Fruit fly (Drosophila melanogaster) whole organism, prepupa: ENCODE measurements around the gene CG33284.

Source experiments
- Blimp-1 ChIP-seq: fragments of 200-800 bp; sonication (Bioruptor generic); optimal IDR thresholded peaks from 3 replicates; lab custom pipeline; 2017; ENCODE audit warnings: missing biosample characterization, missing genetic modification characterization, mild to moderate bottlenecking, moderate library complexity, missing genetic modification reagents
- CG10631 ChIP-seq: fragments of 200-800 bp; sonication (Bioruptor generic); optimal IDR thresholded peaks from 2 replicates; lab custom pipeline; 2016; ENCODE audit warnings: missing biosample characterization, missing genetic modification characterization
- CG10669 ChIP-seq: fragments of 200-800 bp; sonication (Bioruptor generic); optimal IDR thresholded peaks from 3 replicates; lab custom pipeline; 2018; ENCODE audit warnings: missing biosample characterization, mild to moderate bottlenecking, missing genetic modification characterization, moderate library complexity
- CG11294 ChIP-seq: fragments of 200-800 bp; sonication (Bioruptor generic); IDR thresholded peaks from 2 replicates; pipeline ENCODE4 v1.3.6; 2022; ENCODE audit warnings: missing biosample characterization, missing genetic modification characterization
- CG11762 ChIP-seq: fragments of 200-800 bp; sonication (Bioruptor generic); optimal IDR thresholded peaks from 3 replicates; lab custom pipeline; 2016; ENCODE audit warnings: missing biosample characterization, missing genetic modification characterization; ENCODE audit not compliant: insufficient read depth
- CG11902 ChIP-seq: fragments of 200-800 bp; sonication (Bioruptor generic); optimal IDR thresholded peaks from 3 replicates; lab custom pipeline; 2016; ENCODE audit warnings: missing biosample characterization, missing genetic modification characterization
- CG15336 ChIP-seq: fragments of 200-800 bp; sonication (Bioruptor generic); IDR thresholded peaks from 2 replicates; pipeline ENCODE4 v1.3.6; 2022; ENCODE audit warnings: missing biosample characterization, missing genetic modification characterization
- CG1621 ChIP-seq: fragments of 200-800 bp; sonication (Bioruptor generic); optimal IDR thresholded peaks from 3 replicates; lab custom pipeline; 2018; ENCODE audit warnings: missing biosample characterization, mild to moderate bottlenecking, missing genetic modification characterization
- CG16779 ChIP-seq: fragments of 200-800 bp; sonication (Bioruptor generic); optimal IDR thresholded peaks from 3 replicates; lab custom pipeline; 2017; ENCODE audit warnings: missing biosample characterization, mild to moderate bottlenecking, missing genetic modification characterization
- CG3032 ChIP-seq: fragments of 200-800 bp; optimal IDR thresholded peaks from 2 replicates; lab custom pipeline; 2019; ENCODE audit warnings: missing biosample characterization, mild to moderate bottlenecking, missing genetic modification characterization, moderate library complexity
- CG31627 ChIP-seq: fragments of 200-800 bp; sonication (Bioruptor generic); optimal IDR thresholded peaks from 3 replicates; lab custom pipeline; 2016; ENCODE audit warnings: missing biosample characterization, missing genetic modification characterization
- CG32006 ChIP-seq: fragments of 200-800 bp; sonication (Bioruptor generic); optimal IDR thresholded peaks from 3 replicates; lab custom pipeline; 2017; ENCODE audit warnings: missing biosample characterization, mild to moderate bottlenecking, missing genetic modification characterization
- CG34406 ChIP-seq: fragments of 200-800 bp; sonication (Bioruptor generic); optimal IDR thresholded peaks from 3 replicates; lab custom pipeline; 2016; ENCODE audit warnings: missing biosample characterization, missing genetic modification characterization
- CG3919 ChIP-seq: fragments of 200-800 bp; sonication (Bioruptor generic); optimal IDR thresholded peaks from 3 replicates; lab custom pipeline; 2016; ENCODE audit warnings: missing biosample characterization, missing genetic modification characterization
- CG4318 ChIP-seq: fragments of 200-800 bp; sonication (Bioruptor generic); optimal IDR thresholded peaks from 3 replicates; lab custom pipeline; 2017; ENCODE audit warnings: missing biosample characterization, mild to moderate bottlenecking, missing genetic modification characterization
- CG6276 ChIP-seq: fragments of 200-800 bp; sonication (Bioruptor generic); optimal IDR thresholded peaks from 2 replicates; lab custom pipeline; 2017; ENCODE audit warnings: missing biosample characterization, mild to moderate bottlenecking, missing genetic modification characterization
- CG6792 ChIP-seq: fragments of 200-800 bp; sonication (Bioruptor generic); optimal IDR thresholded peaks from 3 replicates; lab custom pipeline; 2016; ENCODE audit warnings: missing biosample characterization, missing genetic modification characterization
- CG6808 ChIP-seq: fragments of 200-800 bp; sonication (Bioruptor generic); optimal IDR thresholded peaks from 3 replicates; lab custom pipeline; 2017; ENCODE audit warnings: missing biosample characterization, missing genetic modification characterization, mild to moderate bottlenecking, moderate library complexity, missing genetic modification reagents
- CG6854 ChIP-seq: fragments of 200-800 bp; sonication (Bioruptor generic); optimal IDR thresholded peaks from 2 replicates; lab custom pipeline; 2017; ENCODE audit warnings: missing biosample characterization, mild to moderate bottlenecking, missing genetic modification characterization
- CG7368 ChIP-seq: fragments of 200-800 bp; sonication (Bioruptor generic); optimal IDR thresholded peaks from 3 replicates; lab custom pipeline; 2016; ENCODE audit warnings: missing biosample characterization, missing genetic modification characterization
- CG8119 ChIP-seq: fragments of 200-800 bp; sonication (Bioruptor generic); IDR thresholded peaks from 3 replicates; pipeline ENCODE4 v1.3.6; 2022; ENCODE audit warnings: missing biosample characterization, missing genetic modification characterization
- CG8319 ChIP-seq: fragments of 200-800 bp; sonication (Bioruptor generic); optimal IDR thresholded peaks from 3 replicates; lab custom pipeline; 2016; ENCODE audit warnings: missing biosample characterization, missing genetic modification characterization
- CG9139 ChIP-seq: fragments of 200-800 bp; sonication (Bioruptor generic); optimal IDR thresholded peaks from 3 replicates; lab custom pipeline; 2017; ENCODE audit warnings: missing biosample characterization, mild to moderate bottlenecking, missing genetic modification characterization
- Eip75B ChIP-seq: fragments of 200-800 bp; sonication (Bioruptor generic); optimal IDR thresholded peaks from 3 replicates; lab custom pipeline; 2016; ENCODE audit warnings: missing biosample characterization, missing genetic modification characterization
- Eip78C ChIP-seq: fragments of 200-800 bp; sonication (Bioruptor generic); peaks from one replicate; lab custom pipeline; 2016; ENCODE audit warnings: missing biosample characterization, missing genetic modification characterization
- Ets21C ChIP-seq: fragments of 200-800 bp; sonication (Bioruptor generic); optimal IDR thresholded peaks from 3 replicates; lab custom pipeline; 2016; ENCODE audit warnings: missing biosample characterization, missing genetic modification characterization
- Ets96B ChIP-seq: fragments of 200-800 bp; optimal IDR thresholded peaks from 2 replicates; lab custom pipeline; 2019; ENCODE audit warnings: missing biosample characterization, mild to moderate bottlenecking, missing genetic modification characterization, moderate library complexity
- Gug ChIP-seq: fragments of 200-800 bp; sonication (Bioruptor generic); IDR thresholded peaks from 2 replicates; pipeline ENCODE4 v1.3.6; 2022; ENCODE audit warnings: missing biosample characterization, missing genetic modification characterization
- Hr39 ChIP-seq: fragments of 200-800 bp; sonication (Bioruptor generic); optimal IDR thresholded peaks from 2 replicates; lab custom pipeline; 2016; ENCODE audit warnings: missing biosample characterization, missing genetic modification characterization
- Hr4 ChIP-seq: fragments of 200-800 bp; sonication (Bioruptor generic); optimal IDR thresholded peaks from 3 replicates; lab custom pipeline; 2016; ENCODE audit warnings: missing biosample characterization, missing genetic modification characterization
- Met ChIP-seq: fragments of 200-800 bp; sonication (Bioruptor generic); optimal IDR thresholded peaks from 3 replicates; lab custom pipeline; 2016; ENCODE audit warnings: missing biosample characterization, missing genetic modification characterization
- OdsH ChIP-seq: fragments of 200-800 bp; sonication (Bioruptor generic); optimal IDR thresholded peaks from 3 replicates; lab custom pipeline; 2016; ENCODE audit warnings: missing biosample characterization, missing genetic modification characterization
- Smox ChIP-seq: fragments of 200-800 bp; sonication (Bioruptor generic); optimal IDR thresholded peaks from 3 replicates; lab custom pipeline; 2016; ENCODE audit warnings: missing biosample characterization, missing genetic modification characterization
- Sox14 ChIP-seq: fragments of 200-800 bp; sonication (Bioruptor generic); optimal IDR thresholded peaks from 3 replicates; lab custom pipeline; 2016; ENCODE audit warnings: missing biosample characterization, missing genetic modification characterization
- Sox15 ChIP-seq: fragments of 200-800 bp; sonication (Bioruptor generic); optimal IDR thresholded peaks from 3 replicates; lab custom pipeline; 2016; ENCODE audit warnings: missing biosample characterization, missing genetic modification characterization
- achi ChIP-seq: fragments of 200-800 bp; sonication (Bioruptor generic); optimal IDR thresholded peaks from 3 replicates; lab custom pipeline; 2016; ENCODE audit warnings: missing biosample characterization, missing genetic modification characterization
- acj6 ChIP-seq: fragments of 200-800 bp; sonication (Bioruptor generic); optimal IDR thresholded peaks from 3 replicates; lab custom pipeline; 2016; ENCODE audit warnings: missing biosample characterization, missing genetic modification characterization
- cyc ChIP-seq: fragments of 200-800 bp; sonication (Bioruptor generic); optimal IDR thresholded peaks from 3 replicates; lab custom pipeline; 2016; ENCODE audit warnings: missing biosample characterization, missing genetic modification characterization
- dac ChIP-seq: fragments of 200-800 bp; sonication (Bioruptor generic); optimal IDR thresholded peaks from 2 replicates; lab custom pipeline; 2017; ENCODE audit warnings: missing biosample characterization, mild to moderate bottlenecking, missing genetic modification characterization
- dsx ChIP-seq: fragments of 200-800 bp; optimal IDR thresholded peaks from 3 replicates; lab custom pipeline; 2019; ENCODE audit warnings: missing biosample characterization, mild to moderate bottlenecking, missing genetic modification characterization, moderate library complexity; ENCODE audit not compliant: poor library complexity, severe bottlenecking
- eg ChIP-seq: fragments of 200-800 bp; sonication (Bioruptor generic); IDR thresholded peaks from 3 replicates; pipeline ENCODE4 v1.3.6; 2022; ENCODE audit warnings: missing biosample characterization, missing genetic modification characterization
- esn ChIP-seq: fragments of 200-800 bp; sonication (Bioruptor generic); optimal IDR thresholded peaks from 2 replicates; lab custom pipeline; 2016; ENCODE audit warnings: missing biosample characterization, mild to moderate bottlenecking, missing genetic modification characterization, moderate library complexity
- fd85E ChIP-seq: fragments of 200-800 bp; sonication (Bioruptor generic); optimal IDR thresholded peaks from 3 replicates; lab custom pipeline; 2016; ENCODE audit warnings: missing biosample characterization, missing genetic modification characterization
- fkh ChIP-seq: fragments of 200-800 bp; sonication (Bioruptor generic); optimal IDR thresholded peaks from 3 replicates; lab custom pipeline; 2017; ENCODE audit warnings: missing biosample characterization, mild to moderate bottlenecking, missing genetic modification characterization, moderate library complexity
- lz ChIP-seq: fragments of 200-800 bp; sonication (Bioruptor generic); optimal IDR thresholded peaks from 3 replicates; lab custom pipeline; 2016; ENCODE audit warnings: missing biosample characterization, missing genetic modification characterization
- net ChIP-seq: fragments of 200-800 bp; sonication (Bioruptor generic); optimal IDR thresholded peaks from 3 replicates; lab custom pipeline; 2016; ENCODE audit warnings: missing biosample characterization, missing genetic modification characterization
- pdm3 ChIP-seq: fragments of 200-800 bp; sonication (Bioruptor generic); optimal IDR thresholded peaks from 3 replicates; lab custom pipeline; 2016; ENCODE audit warnings: missing biosample characterization, missing genetic modification characterization
- spab ChIP-seq: fragments of 200-800 bp; sonication (Bioruptor generic); optimal IDR thresholded peaks from 2 replicates; lab custom pipeline; 2017; ENCODE audit warnings: missing biosample characterization, mild to moderate bottlenecking, missing genetic modification characterization, missing genetic modification reagents
- topi ChIP-seq: fragments of 200-800 bp; sonication (Bioruptor generic); optimal IDR thresholded peaks from 3 replicates; lab custom pipeline; 2016; ENCODE audit warnings: missing biosample characterization, missing genetic modification characterization
- vri ChIP-seq: fragments of 200-800 bp; sonication (Bioruptor generic); optimal IDR thresholded peaks from 3 replicates; lab custom pipeline; 2016; ENCODE audit warnings: missing biosample characterization, mild to moderate bottlenecking, missing genetic modification characterization

Gene CG33284

DNA sequence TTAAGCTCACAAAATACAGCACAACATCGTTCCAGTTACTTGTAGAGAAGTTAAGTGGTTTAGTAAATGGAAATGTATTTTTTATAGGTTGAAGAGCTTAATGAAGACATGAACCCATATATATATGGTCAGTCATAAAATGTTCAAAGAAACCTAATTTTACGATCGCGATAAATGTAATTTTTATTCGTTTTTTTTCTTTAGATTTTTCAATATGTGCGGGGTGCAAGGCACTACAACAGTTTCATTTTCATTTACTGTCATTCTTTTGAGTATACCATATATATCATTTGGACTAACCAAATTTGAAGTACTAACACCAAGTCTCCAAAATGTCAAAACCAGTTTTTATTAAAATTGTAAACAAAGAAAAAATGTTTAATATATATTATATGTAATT is at the start of gene CG33284:
Gene CG33284, plus strand, starts transcription at position 301 of the 400 bp plus-strand sequence.
- no peak for TF ChIP-seq Gug
- no peak for TF ChIP-seq CG8319
- TF ChIP-seq cyc (GFP tag; lab: Kevin White, UChicago) = no peak
- TF ChIP-seq dsx (GFP tag; lab: Kevin White, UChicago) = no peak
- no peak for TF ChIP-seq CG4318 (GFP tag; lab: Kevin White, UChicago)
- no peak for TF ChIP-seq acj6 (GFP tag; lab: Kevin White, UChicago)
- no peak for TF ChIP-seq achi
- no peak for TF ChIP-seq CG7368 (GFP tag; lab: Kevin White, UChicago)
- no peak for TF ChIP-seq CG11294 (GFP tag; lab: Robert Waterston, UW)

DNA sequence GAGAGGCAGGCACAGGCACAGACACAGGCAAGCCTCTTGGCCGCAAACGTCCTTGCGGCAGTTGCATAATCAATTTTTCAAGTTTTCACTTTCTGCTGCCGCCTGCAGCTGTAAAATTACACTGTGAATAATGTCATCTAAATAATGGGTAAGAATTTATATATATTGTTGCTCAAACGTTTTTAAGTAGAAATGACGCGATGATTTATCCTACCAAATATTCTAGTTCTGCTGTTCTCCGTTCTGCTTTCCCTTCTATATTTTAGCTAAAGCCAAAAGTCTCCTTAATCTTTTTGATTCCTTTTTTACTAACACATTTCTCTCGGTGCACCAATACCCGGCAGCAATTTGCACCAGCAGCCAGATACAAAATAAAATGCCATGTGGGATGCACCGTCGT is 43.1 kb upstream of the CG33284 start:
- TF ChIP-seq cyc (GFP tag; lab: Kevin White, UChicago) (peak; percentile 2), Hr4 (GFP tag; lab: Kevin White, UChicago) (peak; percentile 88), CG3919 (GFP tag; lab: Kevin White, UChicago) (peak; percentile 80), vri (GFP tag; lab: Kevin White, UChicago) (no peak), CG10631 (GFP tag; lab: Kevin White, UChicago) (no peak), CG11902 (peak; percentile 56), CG3032 (tag; lab: Kevin White, UChicago) (peak; percentile 37), Sox15 (GFP tag; lab: Kevin White, UChicago) (peak; percentile 60), CG6792 (GFP tag; lab: Kevin White, UChicago) (peak; percentile 63), CG11762 (GFP tag; lab: Kevin White, UChicago) (peak; percentile 68), CG6276 (no peak), spab (GFP tag; lab: Kevin White, UChicago) (no peak), CG11294 (GFP tag; lab: Robert Waterston, UW) (peak; percentile 37; the same call in 1 of the 2 replicates), Hr39 (GFP tag; lab: Kevin White, UChicago) (peak; percentile 33), CG34406 (GFP tag; lab: Kevin White, UChicago) (peak; percentile 68), lz (GFP tag; lab: Kevin White, UChicago) (peak; percentile 23), Eip75B (no peak), CG10669 (GFP tag; lab: Kevin White, UChicago) (no peak), Smox (GFP tag; lab: Kevin White, UChicago) (peak; percentile 15), fkh (no peak), CG31627 (GFP tag; lab: Kevin White, UChicago) (peak; percentile 18), topi (GFP tag; lab: Kevin White, UChicago) (peak; percentile 37), CG8319 (no peak), Eip78C (GFP tag; lab: Kevin White, UChicago) (peak; percentile 93), CG8119 (GFP tag; lab: Robert Waterston, UW) (peak; percentile 74), esn (GFP tag; lab: Kevin White, UChicago) (peak; percentile 46), net (peak; percentile 75), Blimp-1 (peak; percentile 57), OdsH (GFP tag; lab: Kevin White, UChicago) (no peak), CG1621 (tag; lab: Kevin White, UChicago) (no peak), Sox14 (GFP tag; lab: Kevin White, UChicago) (peak; percentile 47), CG6854 (GFP tag; lab: Kevin White, UChicago) (no peak), CG16779 (tag; lab: Kevin White, UChicago) (no peak), eg (peak; percentile 59; the same call in 2 of the 3 replicates), Met (no peak), achi (peak; percentile 75), CG4318 (GFP tag; lab: Kevin White, UChicago) (no peak), CG9139 (GFP tag; lab: Kevin White, UChicago) (no peak), Ets21C (GFP tag; lab: Kevin White, UChicago) (no peak), dac (no peak), CG6808 (GFP tag; lab: Kevin White, UChicago) (no peak), CG15336 (GFP tag; lab: Robert Waterston, UW) (peak; percentile 74), CG32006 (no peak), Ets96B (tag; lab: Kevin White, UChicago) (no peak), fd85E (no peak), pdm3 (GFP tag; lab: Kevin White, UChicago) (peak; percentile 78)
